Fruit fly (Drosophila melanogaster) whole organism, embryonic: ENCODE data around the gene CG16790.
A peak's percentile ranks its signal among the peaks of the same experiment; 100 is the strongest.

ENCODE experiments used
- Blimp-1 ChIP-seq: fragments of 200-800 bp; sonication (Bioruptor generic); optimal IDR thresholded peaks from 3 replicates; lab custom pipeline; 2018; ENCODE audit warnings: missing biosample characterization, missing genetic modification characterization, mild to moderate bottlenecking, moderate library complexity, missing genetic modification reagents
- CG10267 ChIP-seq: fragments of 200-800 bp; sonication (Bioruptor generic); optimal IDR thresholded peaks from 2 replicates; lab custom pipeline; 2018; ENCODE audit warnings: missing biosample characterization, mild to moderate bottlenecking, missing genetic modification characterization, moderate library complexity
- CG11085 ChIP-seq: fragments of 200-800 bp; sonication (Bioruptor generic); IDR thresholded peaks from 2 replicates; pipeline ENCODE4 v1.3.6; 2022; ENCODE audit warnings: missing biosample characterization, missing genetic modification characterization
- CG11695 ChIP-seq: fragments of 200-800 bp; sonication (Bioruptor generic); IDR thresholded peaks from 3 replicates; pipeline ENCODE4 v1.3.6; 2022; ENCODE audit warnings: missing biosample characterization, missing genetic modification characterization
- CG12299 ChIP-seq: fragments of 200-800 bp; sonication (Bioruptor generic); optimal IDR thresholded peaks from 2 replicates; lab custom pipeline; 2018; ENCODE audit warnings: missing biosample characterization, mild to moderate bottlenecking, missing genetic modification characterization
- CG13424 ChIP-seq: fragments of 200-800 bp; sonication (Bioruptor generic); optimal IDR thresholded peaks from 2 replicates; lab custom pipeline; 2019; ENCODE audit warnings: missing biosample characterization, mild to moderate bottlenecking, missing genetic modification characterization, moderate library complexity
- CG1602 ChIP-seq: fragments of 200-800 bp; sonication (Bioruptor generic); optimal IDR thresholded peaks from 3 replicates; lab custom pipeline; 2016; ENCODE audit warnings: missing biosample characterization, missing genetic modification characterization
- CG18262 ChIP-seq: fragments of 200-800 bp; optimal IDR thresholded peaks from 3 replicates; lab custom pipeline; 2019; ENCODE audit warnings: missing biosample characterization, mild to moderate bottlenecking, missing genetic modification characterization, moderate library complexity
- CG2202 ChIP-seq: fragments of 200-800 bp; sonication (Bioruptor generic); optimal IDR thresholded peaks from 2 replicates; lab custom pipeline; 2018; ENCODE audit warnings: missing biosample characterization, mild to moderate bottlenecking, missing genetic modification characterization
- CG2678 ChIP-seq: fragments of 200-800 bp; sonication (Bioruptor generic); optimal IDR thresholded peaks from 3 replicates; lab custom pipeline; 2019; ENCODE audit warnings: missing biosample characterization, mild to moderate bottlenecking, missing genetic modification characterization, moderate library complexity
- CG2712 ChIP-seq: fragments of 200-800 bp; optimal IDR thresholded peaks from 3 replicates; lab custom pipeline; 2019; ENCODE audit warnings: missing biosample characterization, mild to moderate bottlenecking, missing genetic modification characterization, moderate library complexity
- CG2875 ChIP-seq: fragments of 200-800 bp; sonication (Bioruptor generic); optimal IDR thresholded peaks from 2 replicates; lab custom pipeline; 2017; ENCODE audit warnings: missing biosample characterization, mild to moderate bottlenecking, missing genetic modification characterization, missing genetic modification reagents
- CG34376 ChIP-seq: fragments of 200-800 bp; sonication (Bioruptor generic); optimal IDR thresholded peaks from 2 replicates; lab custom pipeline; 2018; ENCODE audit warnings: missing biosample characterization, mild to moderate bottlenecking, missing genetic modification characterization
- CG3838 ChIP-seq: fragments of 200-800 bp; sonication (Bioruptor generic); optimal IDR thresholded peaks from 3 replicates; lab custom pipeline; 2016; ENCODE audit warnings: missing biosample characterization, missing genetic modification characterization
- CG7745 ChIP-seq: fragments of 200-800 bp; sonication (Bioruptor generic); optimal IDR thresholded peaks from 2 replicates; lab custom pipeline; 2018; ENCODE audit warnings: missing biosample characterization, mild to moderate bottlenecking, missing genetic modification characterization, moderate library complexity
- CG8281 ChIP-seq: fragments of 200-800 bp; sonication (Bioruptor generic); optimal IDR thresholded peaks from 2 replicates; lab custom pipeline; 2018; ENCODE audit warnings: missing biosample characterization, mild to moderate bottlenecking, missing genetic modification characterization, moderate library complexity
- CG8290 ChIP-seq, 3 experiments: fragments of 200-800 bp; sonication (Bioruptor generic); optimal IDR thresholded peaks; 2 replicates each; lab custom pipeline; 2016 to 2019; ENCODE audit warnings: missing biosample characterization in 3 of 3, missing genetic modification characterization in 3 of 3, mild to moderate bottlenecking in 2 of 3, moderate library complexity in 1 of 3
- CG8359 ChIP-seq: fragments of 200-800 bp; sonication (Bioruptor generic); optimal IDR thresholded peaks from 2 replicates; lab custom pipeline; 2017; ENCODE audit warnings: missing biosample characterization, mild to moderate bottlenecking, missing genetic modification characterization, borderline replicate concordance
- Dbx ChIP-seq: fragments of 200-800 bp; sonication (Bioruptor generic); IDR thresholded peaks from 3 replicates; pipeline ENCODE4 v1.3.6; 2022; ENCODE audit warnings: missing biosample characterization, missing genetic modification characterization
- Eip74EF ChIP-seq, 2 experiments: fragments of 200-800 bp in 1 of 2; fragments of >200 bp in 1 of 2; sonication (Bioruptor generic) in 1 of 2; optimal IDR thresholded peaks; 2 replicates each; lab custom pipeline; 2017 to 2019; ENCODE audit warnings: missing biosample characterization in 2 of 2, missing genetic modification characterization in 2 of 2, mild to moderate bottlenecking in 1 of 2, moderate library complexity in 1 of 2
- Ets65A ChIP-seq: fragments of 200-800 bp; sonication (Bioruptor generic); peaks from one replicate; lab custom pipeline; 2016; ENCODE audit warnings: missing biosample characterization, missing genetic modification characterization
- Fer1 ChIP-seq: fragments of 200-800 bp; sonication (Bioruptor generic); optimal IDR thresholded peaks from 2 replicates; lab custom pipeline; 2017; ENCODE audit warnings: missing biosample characterization, mild to moderate bottlenecking, missing genetic modification characterization
- HLH54F ChIP-seq: fragments of 200-800 bp; sonication (Bioruptor generic); optimal IDR thresholded peaks from 3 replicates; lab custom pipeline; 2016; ENCODE audit warnings: missing biosample characterization, missing genetic modification characterization
- Hmx ChIP-seq: fragments of 200-800 bp; sonication (Bioruptor generic); optimal IDR thresholded peaks from 2 replicates; lab custom pipeline; 2016; ENCODE audit warnings: missing biosample characterization, missing genetic modification characterization
- Hr51 ChIP-seq, 2 experiments: fragments of 200-800 bp; sonication (Bioruptor generic); optimal IDR thresholded peaks; 2 replicates in 1 of 2; 3 replicates in 1 of 2; lab custom pipeline; 2016 to 2018; ENCODE audit warnings: missing biosample characterization in 2 of 2, missing genetic modification characterization in 2 of 2, mild to moderate bottlenecking in 1 of 2, moderate library complexity in 1 of 2
- MBD-R2 ChIP-seq: fragments of 200-800 bp; sonication (Bioruptor generic); IDR thresholded peaks from 2 replicates; pipeline ENCODE4 v1.3.6; 2022; ENCODE audit warnings: missing biosample characterization, missing genetic modification characterization
- NC2β ChIP-seq: fragments of 200-800 bp; sonication (Bioruptor generic); optimal IDR thresholded peaks from 2 replicates; lab custom pipeline; 2016; ENCODE audit warnings: missing biosample characterization, missing genetic modification characterization
- Neu2 ChIP-seq: fragments of 200-800 bp; sonication (Bioruptor generic); optimal IDR thresholded peaks from 3 replicates; lab custom pipeline; 2016; ENCODE audit warnings: missing biosample characterization, missing genetic modification characterization, borderline replicate concordance
- Oaz ChIP-seq: fragments of 200-800 bp; sonication (Bioruptor generic); IDR thresholded peaks from 2 replicates; pipeline ENCODE4 v1.3.6; 2022; ENCODE audit warnings: missing biosample characterization, missing genetic modification characterization
- Ssrp ChIP-seq: fragments of 200-800 bp; sonication (Bioruptor generic); optimal IDR thresholded peaks from 2 replicates; lab custom pipeline; 2018; ENCODE audit warnings: missing biosample characterization, mild to moderate bottlenecking, missing genetic modification characterization, moderate library complexity
- ac ChIP-seq: fragments of 200-800 bp; sonication (Bioruptor generic); optimal IDR thresholded peaks from 3 replicates; lab custom pipeline; 2017; ENCODE audit warnings: missing biosample characterization, mild to moderate bottlenecking, missing genetic modification characterization
- caup ChIP-seq: fragments of 200-800 bp; sonication (Bioruptor generic); optimal IDR thresholded peaks from 3 replicates; lab custom pipeline; 2017; ENCODE audit warnings: missing biosample characterization, mild to moderate bottlenecking, missing genetic modification characterization, moderate library complexity; ENCODE audit not compliant: severe bottlenecking
- chif ChIP-seq, 2 experiments: fragments of 200-800 bp; sonication (Bioruptor generic); optimal IDR thresholded peaks; 3 replicates each; lab custom pipeline; 2016; ENCODE audit warnings: missing biosample characterization in 2 of 2, missing genetic modification characterization in 2 of 2
- en ChIP-seq: fragments of 200-800 bp; sonication (Bioruptor generic); optimal IDR thresholded peaks from 2 replicates; lab custom pipeline; 2016; ENCODE audit warnings: missing biosample characterization, missing genetic modification characterization
- gcm2 ChIP-seq: fragments of 200-800 bp; sonication (Bioruptor generic); optimal IDR thresholded peaks from 2 replicates; lab custom pipeline; 2016; ENCODE audit warnings: missing biosample characterization, missing genetic modification characterization
- grau ChIP-seq: fragments of 200-800 bp; optimal IDR thresholded peaks from 3 replicates; lab custom pipeline; 2019; ENCODE audit warnings: missing biosample characterization, mild to moderate bottlenecking, missing genetic modification characterization, moderate library complexity
- gt ChIP-seq: fragments of 200-800 bp; sonication (Bioruptor generic); IDR thresholded peaks from 2 replicates; pipeline ENCODE4 v1.3.6; 2022; ENCODE audit warnings: missing biosample characterization, missing genetic modification characterization
- kay ChIP-seq: fragments of 200-800 bp; sonication (Bioruptor generic); optimal IDR thresholded peaks from 2 replicates; lab custom pipeline; 2016; ENCODE audit warnings: missing biosample characterization, missing genetic modification characterization
- lab ChIP-seq: fragments of 200-800 bp; sonication (Bioruptor generic); optimal IDR thresholded peaks from 3 replicates; lab custom pipeline; 2017; ENCODE audit warnings: missing biosample characterization, missing genetic modification characterization, mild to moderate bottlenecking, moderate library complexity, missing genetic modification reagents
- lilli ChIP-seq: fragments of 200-800 bp; sonication (Bioruptor generic); optimal IDR thresholded peaks from 3 replicates; lab custom pipeline; 2016; ENCODE audit warnings: missing biosample characterization, missing genetic modification characterization
- lmd ChIP-seq: fragments of 200-800 bp; sonication (Bioruptor generic); IDR thresholded peaks from 2 replicates; pipeline ENCODE4 v1.3.6; 2022; ENCODE audit warnings: missing biosample characterization, missing genetic modification characterization
- lola ChIP-seq, 3 experiments: fragments of >200 bp in 2 of 3; fragments of 200-800 bp in 1 of 3; sonication (Bioruptor generic) in 1 of 3; optimal IDR thresholded peaks; 2 replicates each; lab custom pipeline; 2017 to 2019; ENCODE audit warnings: missing biosample characterization in 3 of 3, missing genetic modification characterization in 3 of 3, mild to moderate bottlenecking in 1 of 3, moderate library complexity in 1 of 3
- nmo ChIP-seq: fragments of 200-800 bp; sonication (Bioruptor generic); optimal IDR thresholded peaks from 2 replicates; lab custom pipeline; 2018; ENCODE audit warnings: missing biosample characterization, mild to moderate bottlenecking, missing genetic modification characterization, moderate library complexity
- pho ChIP-seq: fragments of 200-800 bp; sonication (Bioruptor generic); optimal IDR thresholded peaks from 2 replicates; lab custom pipeline; 2016; ENCODE audit warnings: missing biosample characterization, missing genetic modification characterization
- pum ChIP-seq: fragments of 200-800 bp; sonication (Bioruptor generic); optimal IDR thresholded peaks from 2 replicates; lab custom pipeline; 2016; ENCODE audit warnings: missing biosample characterization, missing genetic modification characterization
- salm ChIP-seq: fragments of 200-800 bp; sonication (Bioruptor generic); optimal IDR thresholded peaks from 2 replicates; lab custom pipeline; 2018; ENCODE audit warnings: missing biosample characterization, mild to moderate bottlenecking, missing genetic modification characterization
- sug ChIP-seq: fragments of 200-800 bp; optimal IDR thresholded peaks from 2 replicates; lab custom pipeline; 2019; ENCODE audit warnings: missing biosample characterization, mild to moderate bottlenecking, missing genetic modification characterization, moderate library complexity
- tap ChIP-seq: fragments of 200-800 bp; optimal IDR thresholded peaks from 3 replicates; lab custom pipeline; 2019; ENCODE audit warnings: missing biosample characterization, mild to moderate bottlenecking, missing genetic modification characterization, moderate library complexity
- tio ChIP-seq: fragments of 200-800 bp; sonication (Bioruptor generic); optimal IDR thresholded peaks from 2 replicates; lab custom pipeline; 2017; ENCODE audit warnings: missing biosample characterization, missing genetic modification characterization, inconsistent platforms

The CG16790 gene

dm6 chr3R:9600558-9600959, 30.5 kb upstream of the CG16790 start (continued):
- peak; percentile 81 for TF ChIP-seq lab (GFP tag; lab: Kevin White, UChicago)
- no peak for TF ChIP-seq CG8290 (GFP tag; optimal IDR thresholded peaks at IDR 0.05; lab: Kevin White, UChicago)
- peak in 1 of 2 experiments; percentile 0 for TF ChIP-seq CG8290 (tag; optimal IDR thresholded peaks at IDR 0.05; lab: Kevin White, UChicago)
- TF ChIP-seq Blimp-1 (GFP tag; lab: Kevin White, UChicago): peak; percentile 41
- peak; percentile 86 for TF ChIP-seq CG2678 (tag; lab: Kevin White, UChicago)
- TF ChIP-seq pho (GFP tag; lab: Kevin White, UChicago): peak; percentile 2
- peak; percentile 43 for TF ChIP-seq kay
- peak; percentile 68 for TF ChIP-seq Fer1 (GFP tag; lab: Kevin White, UChicago)
- peak; percentile 3 for TF ChIP-seq CG10267 (tag; lab: Kevin White, UChicago)
- TF ChIP-seq CG12299 (tag; lab: Kevin White, UChicago): no peak
- peak in 1 of 2 experiments; percentile 14 for TF ChIP-seq Eip74EF (GFP tag; optimal IDR thresholded peaks at IDR 0.05; lab: Kevin White, UChicago)
- peak; percentile 45 for TF ChIP-seq CG2712 (tag; lab: Kevin White, UChicago)
- peak; percentile 30 for TF ChIP-seq tap (tag; lab: Kevin White, UChicago)
- no peak for TF ChIP-seq HLH54F (GFP tag; lab: Kevin White, UChicago)
- TF ChIP-seq Hmx (GFP tag; lab: Kevin White, UChicago): no peak
- TF ChIP-seq CG7745: no peak
- peak; percentile 56 for TF ChIP-seq CG18262 (tag; lab: Kevin White, UChicago)
- peak; percentile 15 for TF ChIP-seq salm
- TF ChIP-seq CG8281 (tag; lab: Kevin White, UChicago): peak; percentile 24
- peak; percentile 20 for TF ChIP-seq CG8359
- peak; percentile 8 for TF ChIP-seq CG2875 (GFP tag; lab: Kevin White, UChicago)
- TF ChIP-seq Hr51 (GFP tag; optimal IDR thresholded peaks at IDR 0.05; lab: Kevin White, UChicago): peak in 1 of 2 experiments; percentile 9
- peak in 1 of 3 experiments; percentile 8 for TF ChIP-seq lola (GFP tag; optimal IDR thresholded peaks at IDR 0.05; lab: Kevin White, UChicago)
- 0 out of 2 replicates have a peak, but pooled peaks have one; percentile 27 for TF ChIP-seq CG11085 (GFP tag; lab: Robert Waterston, UW)
- peak; percentile 71 for TF ChIP-seq caup (GFP tag; lab: Kevin White, UChicago)
- no peak for TF ChIP-seq gt (GFP tag; lab: Robert Waterston, UW)
- TF ChIP-seq CG34376: peak; percentile 38
- no peak for TF ChIP-seq CG3838 (GFP tag; lab: Kevin White, UChicago)
- peak; percentile 61 for TF ChIP-seq nmo (GFP tag; lab: Kevin White, UChicago)
- no peak for TF ChIP-seq gcm2 (GFP tag; lab: Kevin White, UChicago)
- TF ChIP-seq NC2β (GFP tag; lab: Kevin White, UChicago): no peak
- peak; percentile 57 for TF ChIP-seq sug (tag; lab: Kevin White, UChicago)
- TF ChIP-seq CG2202 (tag; lab: Kevin White, UChicago): peak; percentile 31
- peak; percentile 4 for TF ChIP-seq Ssrp (tag; lab: Kevin White, UChicago)
- no peak for TF ChIP-seq pum (GFP tag; lab: Kevin White, UChicago)
- peak; percentile 24 for TF ChIP-seq CG13424 (tag; lab: Kevin White, UChicago)
- no peak for TF ChIP-seq chif (GFP tag; optimal IDR thresholded peaks at IDR 0.05; lab: Kevin White, UChicago)
- no peak for TF ChIP-seq en (GFP tag; lab: Kevin White, UChicago)
- TF ChIP-seq grau: peak; percentile 63
- no peak for TF ChIP-seq ac (GFP tag; lab: Kevin White, UChicago)
- no peak for TF ChIP-seq Oaz (GFP tag; lab: Robert Waterston, UW)
- TF ChIP-seq Neu2 (GFP tag; lab: Kevin White, UChicago): no peak
- peak; percentile 88 for TF ChIP-seq Ets65A
- TF ChIP-seq MBD-R2 (GFP tag; lab: Robert Waterston, UW): peak; percentile 11; the same call in 1 of the 2 replicates
- peak; percentile 65; the same call in 2 of the 3 replicates for TF ChIP-seq Dbx (GFP tag; lab: Robert Waterston, UW)
- TF ChIP-seq lilli (GFP tag; lab: Kevin White, UChicago): peak; percentile 25
- TF ChIP-seq CG11695 (GFP tag; lab: Robert Waterston, UW): no peak
- TF ChIP-seq CG1602 (GFP tag; lab: Kevin White, UChicago): no peak
- TF ChIP-seq lmd (GFP tag; lab: Robert Waterston, UW): peak; percentile 30; the same call in 1 of the 2 replicates
- TF ChIP-seq tio: peak; percentile 23
